Worm (Caenorhabditis elegans) whole organism, L3 larva: Measurements from ENCODE around the gene rsp-2.

Experiments used
- egl-27 ChIP-seq: sonication (generic microtip); optimal IDR thresholded peaks from 4 replicates; lab custom pipeline; 2017; ENCODE audit warnings: missing biosample characterization, missing genetic modification reagents, missing genetic modification characterization
- jun-1 ChIP-seq: fragments of 150-350 bp; optimal IDR thresholded peaks from 2 replicates; lab custom pipeline; 2014; ENCODE audit warnings: missing biosample characterization, missing genetic modification reagents, missing genetic modification characterization
- lin-39 ChIP-seq: fragments of 150-350 bp; optimal IDR thresholded peaks from 2 replicates; lab custom pipeline; 2018; ENCODE audit warnings: missing biosample characterization, missing genetic modification reagents, missing genetic modification characterization
- mdl-1 ChIP-seq: fragments of 150-350 bp; optimal IDR thresholded peaks from 2 replicates; lab custom pipeline; 2014; ENCODE audit warnings: missing biosample characterization, missing genetic modification characterization
- nhr-11 ChIP-seq: fragments of 150-350 bp; optimal IDR thresholded peaks from 2 replicates; lab custom pipeline; 2014; ENCODE audit warnings: missing biosample characterization, missing genetic modification characterization
- nhr-12 ChIP-seq: fragments of 150-350 bp; optimal IDR thresholded peaks from 2 replicates; lab custom pipeline; 2014; ENCODE audit warnings: missing biosample characterization, missing genetic modification characterization
- nhr-237 ChIP-seq: fragments of 150-350 bp; optimal IDR thresholded peaks from 2 replicates; lab custom pipeline; 2014; ENCODE audit warnings: missing biosample characterization, missing genetic modification characterization

ce11 chrII:11497365-11497764, 44.6 kb upstream of the rsp-2 start, which contains the start of gene B0334.5:
- TF ChIP-seq nhr-12 (tag; lab: Kevin White, UChicago): no peak
- TF ChIP-seq nhr-237: no peak
- no peak for TF ChIP-seq mdl-1 (tag; lab: Kevin White, UChicago)
- TF ChIP-seq lin-39 (tag; lab: Kevin White, UChicago): no peak
- no peak for TF ChIP-seq egl-27
- TF ChIP-seq jun-1 (tag; lab: Kevin White, UChicago): no peak
- no peak for TF ChIP-seq nhr-11 (tag; lab: Kevin White, UChicago)
